Fruit fly (Drosophila melanogaster) S2 (cell line): Measurements from ENCODE around the gene per.

ENCODE experiments used
- CG8478 ChIP-seq: fragments of >200 bp; optimal IDR thresholded peaks from 2 replicates; lab custom pipeline; 2018
- CTCF ChIP-seq, 2 experiments: fragments of >200 bp; optimal IDR thresholded peaks; 2 replicates each; lab custom pipeline; 2018

- no peak for TF ChIP-seq CG8478 (lab: Kevin White, UChicago)
- no peak for TF ChIP-seq CTCF (optimal IDR thresholded peaks at IDR 0.05; lab: Kevin White, UChicago)
These were observed 34.3 kb upstream of the per start for dm6 chrX:2651128-2651527.
